Fruit fly (Drosophila melanogaster) whole organism, embryonic: ENCODE data around the gene CG8379.
A peak's percentile ranks its signal among the peaks of the same experiment; 100 is the strongest.

Experiments
- Antp ChIP-seq: fragments of 200-800 bp; sonication (Bioruptor generic); optimal IDR thresholded peaks from 3 replicates; lab custom pipeline; 2016; ENCODE audit warnings: missing biosample characterization, missing genetic modification characterization
- Bdp1 ChIP-seq: fragments of 200-800 bp; sonication (Bioruptor generic); optimal IDR thresholded peaks from 3 replicates; lab custom pipeline; 2016; ENCODE audit warnings: missing biosample characterization, missing genetic modification characterization
- Bgb ChIP-seq: fragments of 200-800 bp; sonication (Bioruptor generic); IDR thresholded peaks from 2 replicates; pipeline ENCODE4 v1.3.6; 2022; ENCODE audit warnings: missing biosample characterization, missing genetic modification characterization; ENCODE audit not compliant: partially characterized antibody
- Blimp-1 ChIP-seq: fragments of 200-800 bp; sonication (Bioruptor generic); optimal IDR thresholded peaks from 3 replicates; lab custom pipeline; 2018; ENCODE audit warnings: missing biosample characterization, missing genetic modification characterization, mild to moderate bottlenecking, moderate library complexity, missing genetic modification reagents
- CG10543 ChIP-seq: fragments of 200-800 bp; sonication (Bioruptor generic); optimal IDR thresholded peaks from 3 replicates; lab custom pipeline; 2017; ENCODE audit warnings: missing biosample characterization, mild to moderate bottlenecking, missing genetic modification characterization, moderate library complexity
- CG10979 ChIP-seq: fragments of 200-800 bp; sonication (Bioruptor generic); optimal IDR thresholded peaks from 2 replicates; lab custom pipeline; 2018; ENCODE audit warnings: missing biosample characterization, mild to moderate bottlenecking, missing genetic modification characterization, moderate library complexity
- CG11723 ChIP-seq: fragments of 200-800 bp; sonication (Bioruptor generic); optimal IDR thresholded peaks from 2 replicates; lab custom pipeline; 2017; ENCODE audit warnings: missing biosample characterization, mild to moderate bottlenecking, missing genetic modification characterization
- CG13624 ChIP-seq: fragments of 200-800 bp; sonication (Bioruptor generic); optimal IDR thresholded peaks from 2 replicates; lab custom pipeline; 2016; ENCODE audit warnings: missing biosample characterization, missing genetic modification characterization
- CG1792 ChIP-seq: fragments of 200-800 bp; sonication (Bioruptor generic); optimal IDR thresholded peaks from 2 replicates; lab custom pipeline; 2016; ENCODE audit warnings: missing biosample characterization, missing genetic modification characterization
- CG2120 ChIP-seq: fragments of 200-800 bp; sonication (Bioruptor generic); optimal IDR thresholded peaks from 3 replicates; lab custom pipeline; 2016; ENCODE audit warnings: missing biosample characterization, missing genetic modification characterization
- CG2712 ChIP-seq: fragments of 200-800 bp; optimal IDR thresholded peaks from 3 replicates; lab custom pipeline; 2019; ENCODE audit warnings: missing biosample characterization, mild to moderate bottlenecking, missing genetic modification characterization, moderate library complexity
- CG31224 ChIP-seq: fragments of 200-800 bp; sonication (Bioruptor generic); IDR thresholded peaks from 2 replicates; pipeline ENCODE4 v1.3.6; 2022; ENCODE audit warnings: missing biosample characterization, missing genetic modification characterization
- CG3281 ChIP-seq: fragments of 200-800 bp; sonication (Bioruptor generic); optimal IDR thresholded peaks from 3 replicates; lab custom pipeline; 2017; ENCODE audit warnings: missing biosample characterization, mild to moderate bottlenecking, missing genetic modification characterization
- CG43689 ChIP-seq: fragments of 200-800 bp; sonication (Bioruptor generic); IDR thresholded peaks from 2 replicates; pipeline ENCODE4 v1.3.6; 2022; ENCODE audit warnings: missing biosample characterization, missing genetic modification characterization
- CG4424 ChIP-seq: fragments of 200-800 bp; sonication (Bioruptor generic); optimal IDR thresholded peaks from 3 replicates; lab custom pipeline; 2016; ENCODE audit warnings: missing biosample characterization, missing genetic modification characterization
- CG6654 ChIP-seq: fragments of 200-800 bp; sonication (Bioruptor generic); optimal IDR thresholded peaks from 2 replicates; lab custom pipeline; 2017; ENCODE audit warnings: missing biosample characterization, mild to moderate bottlenecking, missing genetic modification characterization
- CG7786 ChIP-seq: fragments of 200-800 bp; sonication (Bioruptor generic); optimal IDR thresholded peaks from 2 replicates; lab custom pipeline; 2016; ENCODE audit warnings: missing biosample characterization, missing genetic modification characterization
- CG8089 ChIP-seq: fragments of 200-800 bp; sonication (Bioruptor generic); optimal IDR thresholded peaks from 3 replicates; lab custom pipeline; 2016; ENCODE audit warnings: missing biosample characterization, missing genetic modification characterization
- CG9437 ChIP-seq: fragments of 200-800 bp; sonication (Bioruptor generic); optimal IDR thresholded peaks from 2 replicates; lab custom pipeline; 2018; ENCODE audit warnings: missing biosample characterization, mild to moderate bottlenecking, missing genetic modification characterization
- CG9797 ChIP-seq: fragments of 200-800 bp; sonication (Bioruptor generic); optimal IDR thresholded peaks from 3 replicates; lab custom pipeline; 2018; ENCODE audit warnings: missing biosample characterization, mild to moderate bottlenecking, missing genetic modification characterization
- CoRest ChIP-seq: fragments of 200-800 bp; sonication (Bioruptor generic); optimal IDR thresholded peaks from 3 replicates; lab custom pipeline; 2018; ENCODE audit warnings: missing biosample characterization, mild to moderate bottlenecking, missing genetic modification characterization, moderate library complexity
- Eip74EF ChIP-seq, 2 experiments: fragments of 200-800 bp in 1 of 2; fragments of >200 bp in 1 of 2; sonication (Bioruptor generic) in 1 of 2; optimal IDR thresholded peaks; 2 replicates each; lab custom pipeline; 2017 to 2019; ENCODE audit warnings: missing biosample characterization in 2 of 2, missing genetic modification characterization in 2 of 2, mild to moderate bottlenecking in 1 of 2, moderate library complexity in 1 of 2
- Ets97D ChIP-seq: fragments of 200-800 bp; sonication (Bioruptor generic); optimal IDR thresholded peaks from 3 replicates; lab custom pipeline; 2016; ENCODE audit warnings: missing biosample characterization, missing genetic modification characterization
- Gug ChIP-seq: fragments of 200-800 bp; sonication (Bioruptor generic); IDR thresholded peaks from 4 replicates; pipeline ENCODE4 v1.3.6; 2022; ENCODE audit warnings: missing biosample characterization, missing genetic modification characterization
- Jarid2 ChIP-seq: fragments of 200-800 bp; sonication (Bioruptor generic); optimal IDR thresholded peaks from 3 replicates; lab custom pipeline; 2017; ENCODE audit warnings: mild to moderate bottlenecking, missing biosample characterization, missing genetic modification reagents, missing genetic modification characterization
- MTF-1 ChIP-seq: fragments of 200-800 bp; sonication (Bioruptor generic); optimal IDR thresholded peaks from 2 replicates; lab custom pipeline; 2018; ENCODE audit warnings: missing biosample characterization, mild to moderate bottlenecking, missing genetic modification characterization, borderline replicate concordance
- NC2α ChIP-seq: fragments of 200-800 bp; sonication (Bioruptor generic); optimal IDR thresholded peaks from 2 replicates; lab custom pipeline; 2016; ENCODE audit warnings: missing biosample characterization, missing genetic modification characterization
- TFAM ChIP-seq: fragments of 200-800 bp; sonication (Bioruptor generic); optimal IDR thresholded peaks from 2 replicates; lab custom pipeline; 2017; ENCODE audit warnings: missing biosample characterization, missing genetic modification characterization, inconsistent platforms
- abd-A ChIP-seq: fragments of 200-800 bp; sonication (Bioruptor generic); optimal IDR thresholded peaks from 3 replicates; lab custom pipeline; 2019; ENCODE audit warnings: missing biosample characterization, mild to moderate bottlenecking, missing genetic modification characterization, moderate library complexity
- ase ChIP-seq: fragments of 200-800 bp; sonication (Bioruptor generic); IDR thresholded peaks from 3 replicates; pipeline ENCODE4 v1.3.6; 2022; ENCODE audit warnings: missing biosample characterization, missing genetic modification characterization
- ato ChIP-seq: fragments of 200-800 bp; sonication (Bioruptor generic); IDR thresholded peaks from 2 replicates; pipeline ENCODE4 v1.3.6; 2022; ENCODE audit warnings: missing biosample characterization, missing genetic modification characterization; ENCODE audit not compliant: partially characterized antibody
- bab2 ChIP-seq: fragments of 200-800 bp; sonication (Bioruptor generic); optimal IDR thresholded peaks from 2 replicates; lab custom pipeline; 2016; ENCODE audit warnings: missing biosample characterization, missing genetic modification characterization
- bbx ChIP-seq: fragments of 200-800 bp; sonication (Bioruptor generic); IDR thresholded peaks from 2 replicates; pipeline ENCODE4 v1.3.6; 2022; ENCODE audit warnings: missing biosample characterization, missing genetic modification characterization; ENCODE audit not compliant: partially characterized antibody
- cas ChIP-seq: fragments of 200-800 bp; sonication (Bioruptor generic); IDR thresholded peaks from 2 replicates; pipeline ENCODE4 v1.3.6; 2022; ENCODE audit warnings: missing biosample characterization, missing genetic modification characterization
- chinmo ChIP-seq: fragments of 200-800 bp; sonication (Bioruptor generic); IDR thresholded peaks from 4 replicates; pipeline ENCODE4 v1.3.6; 2022; ENCODE audit warnings: missing biosample characterization, missing genetic modification characterization; ENCODE audit not compliant: partially characterized antibody
- crc ChIP-seq: fragments of 200-800 bp; sonication (Bioruptor generic); optimal IDR thresholded peaks from 2 replicates; lab custom pipeline; 2016; ENCODE audit warnings: missing biosample characterization, missing genetic modification characterization
- ewg ChIP-seq: fragments of 200-800 bp; sonication (Bioruptor generic); optimal IDR thresholded peaks from 3 replicates; lab custom pipeline; 2017; ENCODE audit warnings: mild to moderate bottlenecking, missing biosample characterization, missing genetic modification reagents, missing genetic modification characterization
- fru ChIP-seq: fragments of >200 bp; optimal IDR thresholded peaks from 2 replicates; lab custom pipeline; 2017
- gsb ChIP-seq: fragments of 200-800 bp; sonication (Bioruptor generic); IDR thresholded peaks from 2 replicates; pipeline ENCODE4 v1.3.6; 2022; ENCODE audit warnings: missing biosample characterization, missing genetic modification characterization
- inv ChIP-seq: fragments of 200-800 bp; sonication (Bioruptor generic); IDR thresholded peaks from 2 replicates; pipeline ENCODE4 v1.3.6; 2022; ENCODE audit warnings: missing biosample characterization, missing genetic modification characterization; ENCODE audit not compliant: partially characterized antibody
- jigr1 ChIP-seq: fragments of 200-800 bp; sonication (Bioruptor generic); IDR thresholded peaks from 3 replicates; pipeline ENCODE4 v1.3.6; 2022; ENCODE audit warnings: missing biosample characterization, missing genetic modification characterization
- klu ChIP-seq: fragments of 200-800 bp; sonication (Bioruptor generic); IDR thresholded peaks from 2 replicates; pipeline ENCODE4 v1.3.6; 2022; ENCODE audit warnings: missing biosample characterization, missing genetic modification characterization
- lbe ChIP-seq: fragments of 200-800 bp; sonication (Bioruptor generic); optimal IDR thresholded peaks from 2 replicates; lab custom pipeline; 2016; ENCODE audit warnings: missing biosample characterization, mild to moderate bottlenecking, missing genetic modification characterization
- luna ChIP-seq: fragments of 200-800 bp; sonication (Bioruptor generic); optimal IDR thresholded peaks from 2 replicates; lab custom pipeline; 2016; ENCODE audit warnings: missing biosample characterization, missing genetic modification characterization
- tgo ChIP-seq: fragments of 200-800 bp; sonication (Bioruptor generic); IDR thresholded peaks from 3 replicates; pipeline ENCODE4 v1.3.6; 2022; ENCODE audit warnings: missing biosample characterization, missing genetic modification characterization
- trem ChIP-seq: fragments of 200-800 bp; optimal IDR thresholded peaks from 3 replicates; lab custom pipeline; 2019; ENCODE audit warnings: missing biosample characterization, mild to moderate bottlenecking, missing genetic modification characterization, moderate library complexity
- trh ChIP-seq: fragments of 200-800 bp; sonication (Bioruptor generic); optimal IDR thresholded peaks from 2 replicates; lab custom pipeline; 2016; ENCODE audit warnings: missing biosample characterization, missing genetic modification characterization
- zen2 ChIP-seq: fragments of 200-800 bp; sonication (Bioruptor generic); IDR thresholded peaks from 3 replicates; pipeline ENCODE4 v1.3.6; 2022; ENCODE audit warnings: missing biosample characterization, missing genetic modification characterization; ENCODE audit not compliant: partially characterized antibody

The CG8379 gene

dm6 chr3R:8810397-8811184 lies 13.6 kb upstream of the CG8379 start (continued):
- TF ChIP-seq CG31224: peak; percentile 64
- TF ChIP-seq CG8089 (GFP tag; lab: Kevin White, UChicago): peak; percentile 83
- peak; percentile 80 for TF ChIP-seq abd-A (tag; lab: Kevin White, UChicago)
- peak; percentile 95 for TF ChIP-seq chinmo
- peak; percentile 51 for TF ChIP-seq TFAM (GFP tag; lab: Kevin White, UChicago)
- peak; percentile 47 for TF ChIP-seq CG10979 (tag; lab: Kevin White, UChicago)
- peak; percentile 2 for TF ChIP-seq CG9797 (GFP tag; lab: Kevin White, UChicago)
- TF ChIP-seq MTF-1 (GFP tag; lab: Kevin White, UChicago): peak; percentile 97
- no peak for TF ChIP-seq CG43689
- peak; percentile 98 for TF ChIP-seq CG10543 (GFP tag; lab: Kevin White, UChicago)
- peak; percentile 19 for TF ChIP-seq CG6654 (GFP tag; lab: Kevin White, UChicago)
- peak; percentile 22 for TF ChIP-seq Ets97D (GFP tag; lab: Kevin White, UChicago)
- TF ChIP-seq tgo (GFP tag; lab: Robert Waterston, UW): peak; percentile 52; the same call in 2 of the 3 replicates
- TF ChIP-seq trh (GFP tag; lab: Kevin White, UChicago): peak; percentile 39
- TF ChIP-seq ewg: peak; percentile 74
- no peak for TF ChIP-seq cas (GFP tag; lab: Robert Waterston, UW)
- peak; percentile 79 for TF ChIP-seq lbe (GFP tag; lab: Kevin White, UChicago)
- TF ChIP-seq fru (lab: Kevin White, UChicago): no peak
- TF ChIP-seq bbx (GFP tag; lab: Robert Waterston, UW): no peak
- TF ChIP-seq CG4424 (GFP tag; lab: Kevin White, UChicago): peak; percentile 44
- TF ChIP-seq crc (GFP tag; lab: Kevin White, UChicago): no peak
- peak; percentile 69 for TF ChIP-seq gsb
- peak; percentile 14 for TF ChIP-seq luna (GFP tag; lab: Kevin White, UChicago)
- TF ChIP-seq Eip74EF (GFP tag; optimal IDR thresholded peaks at IDR 0.05; lab: Kevin White, UChicago): peak in 1 of 2 experiments; percentile 65
- peak; percentile 74 for TF ChIP-seq Jarid2 (GFP tag; lab: Kevin White, UChicago)
- TF ChIP-seq CG13624 (GFP tag; lab: Kevin White, UChicago): peak; percentile 97
- peak; percentile 31; the same call in 1 of the 2 replicates for TF ChIP-seq klu
- TF ChIP-seq ase: peak; percentile 61; the same call in 2 of the 3 replicates
- no peak for TF ChIP-seq trem (tag; lab: Kevin White, UChicago)
- peak; percentile 70 for TF ChIP-seq CG3281 (GFP tag; lab: Kevin White, UChicago)
- TF ChIP-seq bab2 (GFP tag; lab: Kevin White, UChicago): peak; percentile 23
- TF ChIP-seq CoRest: peak; percentile 57
- TF ChIP-seq CG11723 (GFP tag; lab: Kevin White, UChicago): peak; percentile 88
- peak; percentile 87 for TF ChIP-seq CG1792 (GFP tag; lab: Kevin White, UChicago)
- no peak for TF ChIP-seq inv (GFP tag; lab: Robert Waterston, UW)
- peak; percentile 82 for TF ChIP-seq Bdp1 (GFP tag; lab: Kevin White, UChicago)
- peak; percentile 18; the same call in 1 of the 4 replicates for TF ChIP-seq Gug (GFP tag; lab: Robert Waterston, UW)
- peak; percentile 25; the same call in 1 of the 2 replicates for TF ChIP-seq Bgb (GFP tag; lab: Robert Waterston, UW)
- no peak for TF ChIP-seq zen2 (GFP tag; lab: Robert Waterston, UW)
- TF ChIP-seq Antp: no peak
- 0 out of 3 replicates have a peak, but pooled peaks have one; percentile 18 for TF ChIP-seq jigr1 (GFP tag; lab: Robert Waterston, UW)
- peak; percentile 34 for TF ChIP-seq CG9437
- no peak for TF ChIP-seq ato (GFP tag; lab: Robert Waterston, UW)
- TF ChIP-seq CG2712 (tag; lab: Kevin White, UChicago): peak; percentile 32
- TF ChIP-seq Blimp-1 (GFP tag; lab: Kevin White, UChicago): peak; percentile 82
- TF ChIP-seq NC2α (GFP tag; lab: Kevin White, UChicago): peak; percentile 89
- peak; percentile 68 for TF ChIP-seq CG7786 (GFP tag; lab: Kevin White, UChicago)
- TF ChIP-seq CG2120: peak; percentile 64
- TF ChIP-seq, all 482 proteins: peak for 380
